Fruit fly (Drosophila melanogaster) whole organism, prepupa: Measurements from ENCODE around the gene CG15260.

ENCODE experiments used
- CG11902 ChIP-seq: fragments of 200-800 bp; sonication (Bioruptor generic); optimal IDR thresholded peaks from 3 replicates; lab custom pipeline; 2016; ENCODE audit warnings: missing biosample characterization, missing genetic modification characterization
- CG1621 ChIP-seq: fragments of 200-800 bp; sonication (Bioruptor generic); optimal IDR thresholded peaks from 3 replicates; lab custom pipeline; 2018; ENCODE audit warnings: missing biosample characterization, mild to moderate bottlenecking, missing genetic modification characterization
- CG3032 ChIP-seq: fragments of 200-800 bp; optimal IDR thresholded peaks from 2 replicates; lab custom pipeline; 2019; ENCODE audit warnings: missing biosample characterization, mild to moderate bottlenecking, missing genetic modification characterization, moderate library complexity
- CG32006 ChIP-seq: fragments of 200-800 bp; sonication (Bioruptor generic); optimal IDR thresholded peaks from 3 replicates; lab custom pipeline; 2017; ENCODE audit warnings: missing biosample characterization, mild to moderate bottlenecking, missing genetic modification characterization
- CG3919 ChIP-seq: fragments of 200-800 bp; sonication (Bioruptor generic); optimal IDR thresholded peaks from 3 replicates; lab custom pipeline; 2016; ENCODE audit warnings: missing biosample characterization, missing genetic modification characterization
- CG6163 ChIP-seq: fragments of 200-800 bp; sonication (Bioruptor generic); IDR thresholded peaks from 3 replicates; pipeline ENCODE4 v1.3.6; 2022; ENCODE audit warnings: missing biosample characterization, missing genetic modification characterization
- CG6808 ChIP-seq: fragments of 200-800 bp; sonication (Bioruptor generic); optimal IDR thresholded peaks from 3 replicates; lab custom pipeline; 2017; ENCODE audit warnings: missing biosample characterization, missing genetic modification characterization, mild to moderate bottlenecking, moderate library complexity, missing genetic modification reagents
- CG6854 ChIP-seq: fragments of 200-800 bp; sonication (Bioruptor generic); optimal IDR thresholded peaks from 2 replicates; lab custom pipeline; 2017; ENCODE audit warnings: missing biosample characterization, mild to moderate bottlenecking, missing genetic modification characterization
- CG8119 ChIP-seq: fragments of 200-800 bp; sonication (Bioruptor generic); IDR thresholded peaks from 3 replicates; pipeline ENCODE4 v1.3.6; 2022; ENCODE audit warnings: missing biosample characterization, missing genetic modification characterization
- CG8632 ChIP-seq: fragments of 200-800 bp; sonication (Bioruptor generic); optimal IDR thresholded peaks from 3 replicates; lab custom pipeline; 2016; ENCODE audit warnings: missing biosample characterization, missing genetic modification characterization
- CG9139 ChIP-seq: fragments of 200-800 bp; sonication (Bioruptor generic); optimal IDR thresholded peaks from 3 replicates; lab custom pipeline; 2017; ENCODE audit warnings: missing biosample characterization, mild to moderate bottlenecking, missing genetic modification characterization
- Eip78C ChIP-seq: fragments of 200-800 bp; sonication (Bioruptor generic); peaks from one replicate; lab custom pipeline; 2016; ENCODE audit warnings: missing biosample characterization, missing genetic modification characterization
- Eip93F ChIP-seq: fragments of 200-800 bp; sonication (Bioruptor generic); optimal IDR thresholded peaks from 2 replicates; lab custom pipeline; 2016; ENCODE audit warnings: missing biosample characterization, mild to moderate bottlenecking, missing genetic modification characterization
- Ets21C ChIP-seq: fragments of 200-800 bp; sonication (Bioruptor generic); optimal IDR thresholded peaks from 3 replicates; lab custom pipeline; 2016; ENCODE audit warnings: missing biosample characterization, missing genetic modification characterization
- Hr38 ChIP-seq: sonication (Bioruptor generic); optimal IDR thresholded peaks from 2 replicates; lab custom pipeline; 2016; ENCODE audit warnings: missing biosample characterization, missing genetic modification characterization
- Hr39 ChIP-seq: fragments of 200-800 bp; sonication (Bioruptor generic); optimal IDR thresholded peaks from 2 replicates; lab custom pipeline; 2016; ENCODE audit warnings: missing biosample characterization, missing genetic modification characterization
- Lpt ChIP-seq: fragments of 200-800 bp; sonication (Bioruptor generic); optimal IDR thresholded peaks from 3 replicates; lab custom pipeline; 2016; ENCODE audit warnings: missing biosample characterization, missing genetic modification characterization
- Met ChIP-seq: fragments of 200-800 bp; sonication (Bioruptor generic); optimal IDR thresholded peaks from 3 replicates; lab custom pipeline; 2016; ENCODE audit warnings: missing biosample characterization, missing genetic modification characterization
- Smox ChIP-seq: fragments of 200-800 bp; sonication (Bioruptor generic); optimal IDR thresholded peaks from 3 replicates; lab custom pipeline; 2016; ENCODE audit warnings: missing biosample characterization, missing genetic modification characterization
- Sox14 ChIP-seq: fragments of 200-800 bp; sonication (Bioruptor generic); optimal IDR thresholded peaks from 3 replicates; lab custom pipeline; 2016; ENCODE audit warnings: missing biosample characterization, missing genetic modification characterization
- Sox15 ChIP-seq: fragments of 200-800 bp; sonication (Bioruptor generic); optimal IDR thresholded peaks from 3 replicates; lab custom pipeline; 2016; ENCODE audit warnings: missing biosample characterization, missing genetic modification characterization
- achi ChIP-seq: fragments of 200-800 bp; sonication (Bioruptor generic); optimal IDR thresholded peaks from 3 replicates; lab custom pipeline; 2016; ENCODE audit warnings: missing biosample characterization, missing genetic modification characterization
- acj6 ChIP-seq: fragments of 200-800 bp; sonication (Bioruptor generic); optimal IDR thresholded peaks from 3 replicates; lab custom pipeline; 2016; ENCODE audit warnings: missing biosample characterization, missing genetic modification characterization
- cyc ChIP-seq: fragments of 200-800 bp; sonication (Bioruptor generic); optimal IDR thresholded peaks from 3 replicates; lab custom pipeline; 2016; ENCODE audit warnings: missing biosample characterization, missing genetic modification characterization
- dac ChIP-seq: fragments of 200-800 bp; sonication (Bioruptor generic); optimal IDR thresholded peaks from 2 replicates; lab custom pipeline; 2017; ENCODE audit warnings: missing biosample characterization, mild to moderate bottlenecking, missing genetic modification characterization
- dsx ChIP-seq: fragments of 200-800 bp; optimal IDR thresholded peaks from 3 replicates; lab custom pipeline; 2019; ENCODE audit warnings: missing biosample characterization, mild to moderate bottlenecking, missing genetic modification characterization, moderate library complexity; ENCODE audit not compliant: poor library complexity, severe bottlenecking
- esn ChIP-seq: fragments of 200-800 bp; sonication (Bioruptor generic); optimal IDR thresholded peaks from 2 replicates; lab custom pipeline; 2016; ENCODE audit warnings: missing biosample characterization, mild to moderate bottlenecking, missing genetic modification characterization, moderate library complexity
- fd59A ChIP-seq: fragments of 200-800 bp; sonication (Bioruptor generic); optimal IDR thresholded peaks from 2 replicates; lab custom pipeline; 2017; ENCODE audit warnings: missing biosample characterization, mild to moderate bottlenecking, missing genetic modification characterization, missing genetic modification reagents
- fd85E ChIP-seq: fragments of 200-800 bp; sonication (Bioruptor generic); optimal IDR thresholded peaks from 3 replicates; lab custom pipeline; 2016; ENCODE audit warnings: missing biosample characterization, missing genetic modification characterization
- lz ChIP-seq: fragments of 200-800 bp; sonication (Bioruptor generic); optimal IDR thresholded peaks from 3 replicates; lab custom pipeline; 2016; ENCODE audit warnings: missing biosample characterization, missing genetic modification characterization
- salr ChIP-seq, 2 experiments: fragments of 200-800 bp; sonication (Bioruptor generic); optimal IDR thresholded peaks; 3 replicates each; lab custom pipeline; 2016 to 2018; ENCODE audit warnings: missing biosample characterization in 2 of 2, missing genetic modification characterization in 2 of 2, mild to moderate bottlenecking in 1 of 2
- spab ChIP-seq: fragments of 200-800 bp; sonication (Bioruptor generic); optimal IDR thresholded peaks from 2 replicates; lab custom pipeline; 2017; ENCODE audit warnings: missing biosample characterization, mild to moderate bottlenecking, missing genetic modification characterization, missing genetic modification reagents
- ss ChIP-seq, 2 experiments: fragments of 200-800 bp; sonication (Bioruptor generic); optimal IDR thresholded peaks; 2 replicates in 1 of 2; 3 replicates in 1 of 2; lab custom pipeline; 2017 to 2018; ENCODE audit warnings: mild to moderate bottlenecking in 2 of 2, missing biosample characterization in 2 of 2, missing genetic modification characterization in 2 of 2, moderate library complexity in 1 of 2
- svp ChIP-seq: fragments of 200-800 bp; sonication (Bioruptor generic); peaks from one replicate; lab custom pipeline; 2016; ENCODE audit warnings: missing biosample characterization, missing genetic modification characterization
- vri ChIP-seq: fragments of 200-800 bp; sonication (Bioruptor generic); optimal IDR thresholded peaks from 3 replicates; lab custom pipeline; 2016; ENCODE audit warnings: missing biosample characterization, mild to moderate bottlenecking, missing genetic modification characterization

The CG15260 gene

dm6 chr2L:15319874-15320273 is 27.8 kb upstream of the CG15260 start:
- no peak for TF ChIP-seq CG6808 (GFP tag; lab: Kevin White, UChicago)
- TF ChIP-seq Smox (GFP tag; lab: Kevin White, UChicago), result no peak
- no peak for TF ChIP-seq dac (GFP tag; lab: Kevin White, UChicago)
- TF ChIP-seq CG6163 (GFP tag; lab: Robert Waterston, UW), result no peak
- no peak for TF ChIP-seq dsx (GFP tag; lab: Kevin White, UChicago)
- TF ChIP-seq lz (GFP tag; lab: Kevin White, UChicago), result no peak
- no peak for TF ChIP-seq Met (GFP tag; lab: Kevin White, UChicago)
- TF ChIP-seq vri, result no peak
- no peak for TF ChIP-seq fd59A
- no peak for TF ChIP-seq esn (GFP tag; lab: Kevin White, UChicago)
- TF ChIP-seq ss (GFP tag; optimal IDR thresholded peaks at IDR 0.05; lab: Kevin White, UChicago), result no peak
- no peak for TF ChIP-seq Ets21C (GFP tag; lab: Kevin White, UChicago)
- no peak for TF ChIP-seq Lpt (GFP tag; lab: Kevin White, UChicago)
- no peak for TF ChIP-seq fd85E (GFP tag; lab: Kevin White, UChicago)
- TF ChIP-seq Eip93F (GFP tag; lab: Kevin White, UChicago), result no peak
- no peak for TF ChIP-seq Sox14 (GFP tag; lab: Kevin White, UChicago)

- TF ChIP-seq CG9139, result no peak
- TF ChIP-seq CG6808 (GFP tag; lab: Kevin White, UChicago), result no peak
- TF ChIP-seq CG3032, result no peak
- TF ChIP-seq achi, result no peak
- no peak for TF ChIP-seq CG1621 (tag; lab: Kevin White, UChicago)
- TF ChIP-seq Met (GFP tag; lab: Kevin White, UChicago), result no peak
- TF ChIP-seq lz (GFP tag; lab: Kevin White, UChicago), result no peak
Observed at dm6 chr2L:15319208-15319607, 27.2 kb upstream of the CG15260 start.

dm6 chr2L:15318801-15319200 is 26.8 kb upstream of the CG15260 start, which contains the start of gene nht:
nht (minus strand) TSS chr2L:15318901.
- no peak for TF ChIP-seq salr (GFP tag; optimal IDR thresholded peaks at IDR 0.05; lab: Kevin White, UChicago)
- TF ChIP-seq Sox14 (GFP tag; lab: Kevin White, UChicago), result no peak
- no peak for TF ChIP-seq spab (GFP tag; lab: Kevin White, UChicago)
- TF ChIP-seq Hr38, result no peak
- no peak for TF ChIP-seq Hr39 (GFP tag; lab: Kevin White, UChicago)
- no peak for TF ChIP-seq fd85E (GFP tag; lab: Kevin White, UChicago)
- no peak for TF ChIP-seq Sox15 (GFP tag; lab: Kevin White, UChicago)

- TF ChIP-seq Eip78C (GFP tag; lab: Kevin White, UChicago), result peak; percentile 53
- TF ChIP-seq CG11902 (GFP tag; lab: Kevin White, UChicago), result no peak
Observed at dm6 chr2L:15316410-15316809, 24.4 kb upstream of the CG15260 start.

dm6 chr2L:15314903-15315302 is 22.9 kb upstream of the CG15260 start:
- TF ChIP-seq Ets21C (GFP tag; lab: Kevin White, UChicago) (no peak), esn (GFP tag; lab: Kevin White, UChicago) (peak; percentile 14), cyc (GFP tag; lab: Kevin White, UChicago) (no peak), lz (GFP tag; lab: Kevin White, UChicago) (no peak), svp (GFP tag; lab: Kevin White, UChicago) (peak; percentile 61), Eip78C (GFP tag; lab: Kevin White, UChicago) (peak; percentile 74), CG8119 (GFP tag; lab: Robert Waterston, UW) (0 out of 3 replicates have a peak, but pooled peaks have one; percentile 15), CG9139 (no peak), acj6 (GFP tag; lab: Kevin White, UChicago) (peak; percentile 11), CG8632 (GFP tag; lab: Kevin White, UChicago) (peak; percentile 22), achi (peak; percentile 19), dsx (GFP tag; lab: Kevin White, UChicago) (peak; percentile 51), CG6854 (GFP tag; lab: Kevin White, UChicago) (no peak), CG3919 (GFP tag; lab: Kevin White, UChicago) (no peak), CG32006 (GFP tag; lab: Kevin White, UChicago) (peak; percentile 23), Smox (GFP tag; lab: Kevin White, UChicago) (peak; percentile 14), Met (GFP tag; lab: Kevin White, UChicago) (peak; percentile 19)
